Worm (Caenorhabditis elegans): ENCODE data around the gene C43F9.7.

Gene C43F9.7

DNA sequence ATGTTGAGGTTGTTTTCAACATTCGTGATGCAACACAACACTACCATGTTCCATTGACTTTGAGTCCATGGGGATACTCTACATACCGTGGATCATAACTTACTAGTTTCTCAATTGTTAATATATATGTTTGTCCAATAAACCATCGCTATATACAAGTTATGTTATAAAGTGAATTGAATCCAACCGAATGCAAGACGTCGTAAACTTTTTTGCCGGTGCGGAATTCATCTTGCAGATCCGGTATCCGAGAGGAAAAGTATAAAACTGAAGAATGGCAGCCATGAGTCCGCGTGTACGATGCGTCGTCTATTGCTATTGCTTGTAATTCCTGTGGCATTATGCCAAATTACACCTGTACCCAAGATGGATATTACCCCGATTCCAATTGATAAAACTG, 14.8 kb upstream of the C43F9.7 start, which contains the start of gene R09H10.6:
TSS of gene R09H10.6 (plus strand) at position 301 of the 400 bp plus-strand sequence.
- TF ChIP-seq sea-2 (GFP tag; optimal IDR thresholded peaks at IDR 0.05) = no peak
- no peak for TF ChIP-seq nhr-11 (tag; optimal IDR thresholded peaks at IDR 0.05)
- no peak for TF ChIP-seq elt-2 (tag; optimal IDR thresholded peaks at IDR 0.05)
- TF ChIP-seq jun-1 (tag; optimal IDR thresholded peaks at IDR 0.05) = no peak
- TF ChIP-seq nhr-237 (tag; optimal IDR thresholded peaks at IDR 0.05) = no peak
- no peak for TF ChIP-seq lin-15B (tag; optimal IDR thresholded peaks at IDR 0.05)
- no peak for TF ChIP-seq elt-3 (tag; optimal IDR thresholded peaks at IDR 0.05)
- no peak for TF ChIP-seq ama-1 (optimal IDR thresholded peaks at IDR 0.05)
- TF ChIP-seq nhr-25 (tag; optimal IDR thresholded peaks at IDR 0.05) = no peak
- TF ChIP-seq R02D3.7 (tag; optimal IDR thresholded peaks at IDR 0.05) = no peak
- TF ChIP-seq mdl-1 (tag; optimal IDR thresholded peaks at IDR 0.05) = no peak
- no peak for TF ChIP-seq aly-2 (tag; optimal IDR thresholded peaks at IDR 0.05)
- no peak for TF ChIP-seq pqm-1 (tag; optimal IDR thresholded peaks at IDR 0.05)
- no peak for TF ChIP-seq ceh-16 (tag; optimal IDR thresholded peaks at IDR 0.05)

ce11 chrIV:10606575-10607080, 13.2 kb upstream of the C43F9.7 start, which contains the start of gene R09H10.3:
Gene R09H10.3 (plus strand): TSS chrIV:10607030.
- TF ChIP-seq elt-2 (tag; optimal IDR thresholded peaks at IDR 0.05) (peak; percentile 77), ceh-9 (tag; optimal IDR thresholded peaks at IDR 0.05) (no peak), elt-1 (tag; optimal IDR thresholded peaks at IDR 0.05) (no peak), pqm-1 (tag; optimal IDR thresholded peaks at IDR 0.05) (peak; percentile 19), ceh-16 (tag; optimal IDR thresholded peaks at IDR 0.05) (no peak), ceh-82 (tag; optimal IDR thresholded peaks at IDR 0.05) (no peak), nhr-76 (tag; optimal IDR thresholded peaks at IDR 0.05) (no peak), ztf-4 (tag; optimal IDR thresholded peaks at IDR 0.05) (no peak)

DNA sequence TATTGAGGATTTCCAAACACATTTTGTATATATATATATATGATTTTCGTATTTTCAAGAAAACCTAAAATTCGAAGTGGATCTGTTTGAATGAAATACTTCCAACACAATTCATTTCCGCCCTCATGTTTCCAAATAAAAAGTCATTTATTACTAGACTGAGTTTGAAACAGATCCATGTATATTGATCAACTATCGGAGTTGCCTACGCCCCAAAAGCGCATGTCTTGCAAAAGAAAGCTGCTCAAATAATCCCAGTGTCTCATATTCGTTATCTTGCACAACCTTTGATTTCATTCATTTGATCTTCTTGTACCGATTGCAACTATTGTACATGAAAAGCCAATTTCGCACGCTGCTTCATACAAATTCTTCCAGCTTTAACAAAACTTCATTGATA, 9.2 kb upstream of the C43F9.7 start, which contains the start of gene R09H10.2:
TSS of gene R09H10.2 (plus strand) at position 301 of the 400 bp plus-strand sequence.
- TF ChIP-seq pha-4 (tag; optimal IDR thresholded peaks at IDR 0.05) (no peak), nhr-23 (tag; optimal IDR thresholded peaks at IDR 0.05) (no peak), nhr-67 (tag; optimal IDR thresholded peaks at IDR 0.05) (no peak), ZK546.5 (tag; optimal IDR thresholded peaks at IDR 0.05) (no peak), elt-1 (tag; optimal IDR thresholded peaks at IDR 0.05) (no peak)

DNA sequence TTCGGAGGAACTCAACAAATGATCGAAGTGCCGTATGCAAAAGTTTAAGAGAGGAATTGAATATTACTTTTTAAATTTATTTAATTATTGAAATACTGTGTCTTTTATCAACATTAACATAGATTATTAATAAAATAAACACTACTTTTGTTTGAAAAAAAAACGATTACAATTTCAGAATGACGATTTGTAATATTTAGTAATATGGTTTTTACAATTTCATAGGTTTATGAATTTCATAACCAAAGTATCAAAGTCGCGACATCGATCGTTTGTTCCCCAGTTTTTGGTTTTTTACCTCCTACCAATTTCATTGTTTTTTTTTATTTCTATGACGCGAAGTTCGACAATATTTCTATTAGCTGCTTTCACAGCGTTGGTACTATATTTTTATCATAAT, 6.5 kb upstream of the C43F9.7 start, which contains the start of gene R09H10.1:
TSS of gene R09H10.1 (plus strand) at position 301 of the 400 bp plus-strand sequence.
- TF ChIP-seq nhr-67 (tag; optimal IDR thresholded peaks at IDR 0.05) = no peak
- TF ChIP-seq nfya-1 (tag; optimal IDR thresholded peaks at IDR 0.05; ENCODE audit: insufficient read depth) = no peak
- no peak for TF ChIP-seq fkh-10 (GFP tag; optimal IDR thresholded peaks at IDR 0.05)
- no peak for TF ChIP-seq nhr-11 (tag; optimal IDR thresholded peaks at IDR 0.05)
- no peak for TF ChIP-seq ZK546.5 (tag; optimal IDR thresholded peaks at IDR 0.05)
- TF ChIP-seq hmg-11 (tag; optimal IDR thresholded peaks at IDR 0.05) = no peak

ce11 chrIV:10596505-10596904, 3.0 kb upstream of the C43F9.7 start, which contains the start of gene C43F9.11:
Gene C43F9.11 (plus strand): TSS chrIV:10596805.
- TF ChIP-seq fkh-2 (tag; optimal IDR thresholded peaks at IDR 0.05) = no peak
- TF ChIP-seq nfya-1 (tag; optimal IDR thresholded peaks at IDR 0.05; ENCODE audit: insufficient read depth) = no peak
- TF ChIP-seq nhr-25 (tag; optimal IDR thresholded peaks at IDR 0.05) = no peak
- TF ChIP-seq ama-1 (optimal IDR thresholded peaks at IDR 0.05) = no peak
- no peak for TF ChIP-seq elt-2 (tag; optimal IDR thresholded peaks at IDR 0.05)
- TF ChIP-seq nhr-76 (tag; optimal IDR thresholded peaks at IDR 0.05) = no peak
- TF ChIP-seq eor-1 (tag; optimal IDR thresholded peaks at IDR 0.05) = no peak
- TF ChIP-seq egl-27 (tag; optimal IDR thresholded peaks at IDR 0.05) = no peak
- TF ChIP-seq mdl-1 (tag; optimal IDR thresholded peaks at IDR 0.05) = no peak
- TF ChIP-seq lin-15B (tag; optimal IDR thresholded peaks at IDR 0.05) = no peak
- no peak for TF ChIP-seq mml-1 (tag; optimal IDR thresholded peaks at IDR 0.05)
- no peak for TF ChIP-seq nhr-237 (tag; optimal IDR thresholded peaks at IDR 0.05)
- TF ChIP-seq nhr-12 (tag; optimal IDR thresholded peaks at IDR 0.05) = no peak
- TF ChIP-seq snpc-4 (tag; optimal IDR thresholded peaks at IDR 0.05) = no peak
- TF ChIP-seq aly-2 (tag; optimal IDR thresholded peaks at IDR 0.05) = no peak
- TF ChIP-seq pha-4 (tag; optimal IDR thresholded peaks at IDR 0.05) = no peak
- no peak for TF ChIP-seq fkh-10 (GFP tag; optimal IDR thresholded peaks at IDR 0.05)
- no peak for TF ChIP-seq lin-39 (tag; optimal IDR thresholded peaks at IDR 0.05)
- no peak for TF ChIP-seq R02D3.7 (tag; optimal IDR thresholded peaks at IDR 0.05)
- TF ChIP-seq unc-62 (GFP tag; optimal IDR thresholded peaks at IDR 0.05) = no peak

Measured in whole organism, L3 larva.